Fruit fly (Drosophila melanogaster): ENCODE measurements around the gene CG33986.

dm6 chr3L:15526712-15527111 is 1.7 kb upstream of the CG33986 start, which contains the start of gene CG33985:
- TF ChIP-seq ttk (optimal IDR thresholded peaks at IDR 0.05) (no peak), Sin3A (optimal IDR thresholded peaks at IDR 0.05) (no peak), h (optimal IDR thresholded peaks at IDR 0.05) (no peak)
